Worm (Caenorhabditis elegans): ENCODE results near the gene tre-3.
A peak's percentile ranks its signal among the peaks of the same experiment; 100 is the strongest.

The tre-3 gene

ce11 chrV:11677030-11677429 lies 38.7 kb downstream of the tre-3 start:
- TF ChIP-seq ZK546.5 (tag; optimal IDR thresholded peaks at IDR 0.05) (no peak), sea-2 (GFP tag; optimal IDR thresholded peaks at IDR 0.05) (no peak), nfya-1 (tag; optimal IDR thresholded peaks at IDR 0.05; ENCODE audit: insufficient read depth) (peak; percentile 90)

ce11 chrV:11676498-11676897 lies 39.2 kb downstream of the tre-3 start:
- TF ChIP-seq pha-4 (tag; optimal IDR thresholded peaks at IDR 0.05), result no peak
- TF ChIP-seq nhr-28 (tag; optimal IDR thresholded peaks at IDR 0.05), result no peak
- no peak for TF ChIP-seq daf-12 (tag; optimal IDR thresholded peaks at IDR 0.05)
- no peak for TF ChIP-seq nhr-76 (tag; optimal IDR thresholded peaks at IDR 0.05)
- TF ChIP-seq ztf-11 (tag; optimal IDR thresholded peaks at IDR 0.05), result no peak
- no peak for TF ChIP-seq ceh-16 (tag; optimal IDR thresholded peaks at IDR 0.05)
- no peak for TF ChIP-seq zag-1 (tag; optimal IDR thresholded peaks at IDR 0.05)
- TF ChIP-seq hmg-11 (tag; optimal IDR thresholded peaks at IDR 0.05), result no peak
- no peak for TF ChIP-seq fkh-10 (GFP tag; optimal IDR thresholded peaks at IDR 0.05)
- no peak for TF ChIP-seq jun-1 (tag; optimal IDR thresholded peaks at IDR 0.05)
- no peak for TF ChIP-seq nhr-23 (tag; optimal IDR thresholded peaks at IDR 0.05)
- no peak for TF ChIP-seq skn-1 (tag; optimal IDR thresholded peaks at IDR 0.05)
- no peak for TF ChIP-seq unc-62 (GFP tag; optimal IDR thresholded peaks at IDR 0.05)
- TF ChIP-seq nhr-77 (tag; optimal IDR thresholded peaks at IDR 0.05), result no peak
- TF ChIP-seq aly-2 (tag; optimal IDR thresholded peaks at IDR 0.05), result no peak
- no peak for TF ChIP-seq unc-39 (tag; optimal IDR thresholded peaks at IDR 0.05)
- TF ChIP-seq lsy-12 (tag; optimal IDR thresholded peaks at IDR 0.05), result no peak
- no peak for TF ChIP-seq ZK546.5 (tag; optimal IDR thresholded peaks at IDR 0.05)

DNA sequence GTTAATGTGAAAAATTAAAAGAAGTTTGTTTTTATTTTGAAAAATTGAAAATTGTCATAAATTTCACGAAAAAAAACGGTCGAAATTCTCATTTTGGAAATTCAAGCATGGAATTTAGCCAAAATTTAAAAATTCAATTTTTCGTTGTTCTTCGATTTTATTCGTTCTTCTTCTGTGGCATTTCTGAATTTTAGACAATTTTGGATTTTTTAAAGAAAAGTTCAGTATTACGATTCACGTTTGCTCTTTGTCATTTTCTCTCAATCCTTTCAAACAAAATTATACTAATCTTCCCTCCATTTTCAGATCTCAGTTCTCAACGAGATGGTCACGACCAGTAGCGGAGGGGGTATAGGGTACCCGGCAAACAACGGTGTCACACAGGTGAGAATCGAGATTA lies 40.1 kb downstream of the tre-3 start, which contains the start of gene ape-1:
TSS of gene ape-1 (plus strand) at position 301 of the 400 bp plus-strand sequence.
- TF ChIP-seq nhr-12 (tag; optimal IDR thresholded peaks at IDR 0.05), result no peak

- TF ChIP-seq elt-2 (tag; optimal IDR thresholded peaks at IDR 0.05) (peak; percentile 70), fkh-10 (GFP tag; optimal IDR thresholded peaks at IDR 0.05) (peak; percentile 50), nhr-25 (tag; optimal IDR thresholded peaks at IDR 0.05) (peak; percentile 2), pha-4 (tag; optimal IDR thresholded peaks at IDR 0.05) (peak; percentile 84), egl-27 (tag; optimal IDR thresholded peaks at IDR 0.05) (no peak), jun-1 (tag; optimal IDR thresholded peaks at IDR 0.05) (peak; percentile 1), pqm-1 (tag; optimal IDR thresholded peaks at IDR 0.05) (peak; percentile 50), fos-1 (tag; optimal IDR thresholded peaks at IDR 0.05) (no peak), nfya-1 (tag; optimal IDR thresholded peaks at IDR 0.05; ENCODE audit: insufficient read depth) (no peak), ceh-9 (tag; optimal IDR thresholded peaks at IDR 0.05) (no peak)
These were observed 40.8 kb downstream of the tre-3 start for ce11 chrV:11674594-11675579.

ce11 chrV:11673746-11674365 lies 41.8 kb downstream of the tre-3 start:
- TF ChIP-seq pqm-1 (tag; optimal IDR thresholded peaks at IDR 0.05) (peak; percentile 1), nhr-23 (tag; optimal IDR thresholded peaks at IDR 0.05) (peak; percentile 23), fkh-2 (tag; optimal IDR thresholded peaks at IDR 0.05) (no peak), nhr-25 (tag; optimal IDR thresholded peaks at IDR 0.05) (peak; percentile 36), lin-39 (tag; optimal IDR thresholded peaks at IDR 0.05) (no peak), nhr-67 (tag; optimal IDR thresholded peaks at IDR 0.05) (no peak)

ce11 chrV:11672497-11672896 lies 43.2 kb downstream of the tre-3 start, which contains the start of gene lgc-44:
lgc-44 (minus strand) TSS chrV:11672597.
- peak; percentile 14 for TF ChIP-seq ceh-28 (tag; optimal IDR thresholded peaks at IDR 0.05)
- TF ChIP-seq nfya-1 (tag; optimal IDR thresholded peaks at IDR 0.05; ENCODE audit: insufficient read depth), result no peak
